Worm (Caenorhabditis elegans) whole organism, L4 larva: Measurements from ENCODE around the gene act-1.

Source experiments
- F26F4.8 ChIP-seq: fragments of 200-800 bp; sonication (Bioruptor generic); conservative IDR thresholded peaks from 2 replicates; pipeline ENCODE4 v1.3.6; 2022; ENCODE audit warnings: missing genetic modification characterization, missing compliant biosample characterization
- R02D3.7 ChIP-seq: fragments of 150-350 bp; sonication (generic microtip); optimal IDR thresholded peaks from 3 replicates; lab custom pipeline; 2014; ENCODE audit warnings: missing biosample characterization, missing genetic modification characterization
- Y48G9A.11 ChIP-seq: fragments of 200-800 bp; sonication (Bioruptor generic); IDR thresholded peaks from 2 replicates; pipeline ENCODE4 v1.3.6; 2022; ENCODE audit warnings: missing genetic modification reagents, missing genetic modification characterization, missing compliant biosample characterization
- Y5F2A.4 ChIP-seq: fragments of 200-800 bp; sonication (Bioruptor generic); optimal IDR thresholded peaks from 2 replicates; lab custom pipeline; 2018; ENCODE audit warnings: mild to moderate bottlenecking, missing genetic modification characterization, missing compliant biosample characterization
- Y75B8A.6 ChIP-seq: fragments of 200-800 bp; sonication (Bioruptor generic); IDR thresholded peaks from 2 replicates; pipeline ENCODE4 v1.3.6; 2022; ENCODE audit warnings: missing genetic modification reagents, missing genetic modification characterization, missing compliant biosample characterization
- ZK546.5 ChIP-seq, 2 experiments: sonication (generic microtip); optimal IDR thresholded peaks; 2 replicates each; lab custom pipeline; 2017; ENCODE audit warnings: missing biosample characterization in 2 of 2, missing genetic modification characterization in 2 of 2
- aha-1 ChIP-seq: fragments of 150-350 bp; peaks from one replicate; lab custom pipeline; 2014; ENCODE audit warnings: missing biosample characterization, missing genetic modification characterization
- ceh-28 ChIP-seq: fragments of 150-350 bp; optimal IDR thresholded peaks from 2 replicates; lab custom pipeline; 2014; ENCODE audit warnings: missing biosample characterization, missing genetic modification reagents, missing genetic modification characterization
- ceh-32 ChIP-seq: sonication (generic microtip); optimal IDR thresholded peaks from 2 replicates; lab custom pipeline; 2016; ENCODE audit warnings: mild to moderate bottlenecking, missing genetic modification characterization, missing compliant biosample characterization; ENCODE audit not compliant: poor library complexity
- ceh-82 ChIP-seq: sonication (generic microtip); optimal IDR thresholded peaks from 2 replicates; lab custom pipeline; 2017; ENCODE audit warnings: missing biosample characterization, missing genetic modification characterization
- ces-1 ChIP-seq: fragments of 150-350 bp; sonication (generic microtip); optimal IDR thresholded peaks from 4 replicates; lab custom pipeline; 2014; ENCODE audit warnings: missing biosample characterization, missing genetic modification reagents, missing genetic modification characterization
- ctbp-1 ChIP-seq: fragments of 200-800 bp; sonication (Bioruptor generic); IDR thresholded peaks from 2 replicates; pipeline ENCODE4 v1.3.6; 2022; ENCODE audit warnings: missing genetic modification reagents, missing genetic modification characterization, missing compliant biosample characterization
- daf-16 ChIP-seq, 3 experiments: sonication (generic microtip); optimal IDR thresholded peaks; 2 replicates each; lab custom pipeline; 2016 to 2017; ENCODE audit warnings: missing genetic modification characterization in 3 of 3, missing genetic modification reagents in 3 of 3, mild to moderate bottlenecking in 2 of 3, missing compliant biosample characterization in 2 of 3, missing biosample characterization in 1 of 3, moderate library complexity in 1 of 3
- daf-19 ChIP-seq: fragments of 200-800 bp; sonication (Bioruptor generic); conservative IDR thresholded peaks from 2 replicates; pipeline ENCODE4 v1.3.6; 2022; ENCODE audit warnings: missing genetic modification characterization, missing compliant biosample characterization
- daf-8 ChIP-seq: fragments of 200-800 bp; sonication (Bioruptor generic); IDR thresholded peaks from 2 replicates; pipeline ENCODE4 v1.3.6; 2022; ENCODE audit warnings: missing genetic modification characterization, missing compliant biosample characterization
- dmd-8 ChIP-seq: fragments of 200-800 bp; sonication (Bioruptor generic); IDR thresholded peaks from 2 replicates; pipeline ENCODE4 v1.3.6; 2022; ENCODE audit warnings: missing genetic modification characterization, missing compliant biosample characterization
- dpl-1 ChIP-seq: fragments of 150-350 bp; optimal IDR thresholded peaks from 2 replicates; lab custom pipeline; 2014; ENCODE audit warnings: missing biosample characterization, missing genetic modification reagents, missing genetic modification characterization
- duxl-1 ChIP-seq: sonication (generic microtip); optimal IDR thresholded peaks from 2 replicates; lab custom pipeline; 2016; ENCODE audit warnings: mild to moderate bottlenecking, missing genetic modification characterization, moderate library complexity, missing compliant biosample characterization; ENCODE audit not compliant: poor library complexity
- egl-43 ChIP-seq: fragments of 200-800 bp; sonication (Bioruptor generic); IDR thresholded peaks from 2 replicates; pipeline ENCODE4 v1.3.6; 2022; ENCODE audit warnings: missing genetic modification reagents, missing genetic modification characterization, missing compliant biosample characterization
- fkh-10 ChIP-seq: fragments of 150-350 bp; optimal IDR thresholded peaks from 2 replicates; lab custom pipeline; 2014; ENCODE audit warnings: missing biosample characterization, missing genetic modification reagents, missing genetic modification characterization
- fos-1 ChIP-seq: fragments of 150-350 bp; optimal IDR thresholded peaks from 2 replicates; lab custom pipeline; 2014; ENCODE audit warnings: missing biosample characterization, missing genetic modification characterization
- lim-7 ChIP-seq: fragments of 200-800 bp; sonication (Bioruptor generic); IDR thresholded peaks from 2 replicates; pipeline ENCODE4 v1.3.6; 2022; ENCODE audit warnings: missing genetic modification characterization, missing compliant biosample characterization
- lin-1 ChIP-seq: fragments of 200-800 bp; sonication (Bioruptor generic); IDR thresholded peaks from 2 replicates; pipeline ENCODE4 v1.3.6; 2022; ENCODE audit warnings: missing genetic modification reagents, missing genetic modification characterization, missing compliant biosample characterization
- lin-15B ChIP-seq: fragments of 150-350 bp; sonication (generic microtip); optimal IDR thresholded peaks from 3 replicates; lab custom pipeline; 2014; ENCODE audit warnings: missing biosample characterization, missing genetic modification characterization
- lin-38 ChIP-seq: fragments of 200-800 bp; sonication (Bioruptor generic); IDR thresholded peaks from 2 replicates; pipeline ENCODE4 v1.3.6; 2022; ENCODE audit warnings: missing genetic modification reagents, missing genetic modification characterization, missing compliant biosample characterization
- lin-39 ChIP-seq: fragments of 150-350 bp; optimal IDR thresholded peaks from 2 replicates; lab custom pipeline; 2014; ENCODE audit warnings: missing biosample characterization, missing genetic modification reagents, missing genetic modification characterization
- lir-3 ChIP-seq: sonication (generic microtip); optimal IDR thresholded peaks from 2 replicates; lab custom pipeline; 2016; ENCODE audit warnings: mild to moderate bottlenecking, missing genetic modification characterization, missing compliant biosample characterization
- madf-9 ChIP-seq: fragments of 200-800 bp; sonication (Bioruptor generic); conservative IDR thresholded peaks from 2 replicates; pipeline ENCODE4 v1.3.6; 2022; ENCODE audit warnings: missing genetic modification reagents, missing genetic modification characterization, missing compliant biosample characterization
- mdl-1 ChIP-seq, 2 experiments: fragments of 150-350 bp in 1 of 2; sonication (generic microtip) in 1 of 2; optimal IDR thresholded peaks; 2 replicates each; lab custom pipeline; 2014 to 2017; ENCODE audit warnings: missing biosample characterization in 2 of 2, missing genetic modification characterization in 2 of 2
- mdt-29 ChIP-seq: fragments of 200-800 bp; sonication (Bioruptor generic); IDR thresholded peaks from 2 replicates; pipeline ENCODE4 v1.3.6; 2022; ENCODE audit warnings: missing genetic modification reagents, missing genetic modification characterization, missing compliant biosample characterization
- mes-2 ChIP-seq: sonication (generic microtip); optimal IDR thresholded peaks from 2 replicates; lab custom pipeline; 2016; ENCODE audit warnings: missing genotype, mild to moderate bottlenecking, missing genetic modification characterization, missing compliant biosample characterization; ENCODE audit not compliant: poor library complexity, severe bottlenecking
- mxl-2 ChIP-seq: fragments of 200-800 bp; sonication (Bioruptor generic); conservative IDR thresholded peaks from 2 replicates; pipeline ENCODE4 v1.3.6; 2022; ENCODE audit warnings: missing genetic modification reagents, missing genetic modification characterization, missing compliant biosample characterization
- nhr-102 ChIP-seq: sonication (generic microtip); optimal IDR thresholded peaks from 2 replicates; lab custom pipeline; 2016; ENCODE audit warnings: mild to moderate bottlenecking, missing genetic modification characterization, moderate library complexity, missing compliant biosample characterization
- nhr-11 ChIP-seq: fragments of 150-350 bp; optimal IDR thresholded peaks from 2 replicates; lab custom pipeline; 2014; ENCODE audit warnings: missing biosample characterization, missing genetic modification characterization
- nhr-237 ChIP-seq: sonication (generic microtip); optimal IDR thresholded peaks from 2 replicates; lab custom pipeline; 2017; ENCODE audit warnings: missing biosample characterization, missing genetic modification characterization
- nhr-42 ChIP-seq: fragments of 200-800 bp; sonication (Bioruptor generic); IDR thresholded peaks from 2 replicates; pipeline ENCODE4 v1.3.6; 2022; ENCODE audit warnings: missing genetic modification characterization, missing compliant biosample characterization
- nhr-48 ChIP-seq: sonication (generic microtip); optimal IDR thresholded peaks from 2 replicates; lab custom pipeline; 2016; ENCODE audit warnings: mild to moderate bottlenecking, missing genetic modification characterization, missing compliant biosample characterization
- nhr-77 ChIP-seq: fragments of 150-350 bp; optimal IDR thresholded peaks from 2 replicates; lab custom pipeline; 2014; ENCODE audit warnings: missing biosample characterization, missing genetic modification characterization
- pqm-1 ChIP-seq: sonication (generic microtip); optimal IDR thresholded peaks from 2 replicates; lab custom pipeline; 2017; ENCODE audit warnings: missing biosample characterization, missing genetic modification characterization
- skn-1 ChIP-seq: fragments of 150-350 bp; optimal IDR thresholded peaks from 2 replicates; lab custom pipeline; 2014; ENCODE audit warnings: missing biosample characterization, missing genetic modification characterization
- spr-3 ChIP-seq: fragments of 200-800 bp; sonication (Bioruptor generic); optimal IDR thresholded peaks from 2 replicates; lab custom pipeline; 2018; ENCODE audit warnings: mild to moderate bottlenecking, missing genetic modification characterization, missing compliant biosample characterization
- tag-97 ChIP-seq: fragments of 200-800 bp; sonication (Bioruptor generic); IDR thresholded peaks from 2 replicates; pipeline ENCODE4 v1.3.6; 2022; ENCODE audit warnings: missing genetic modification characterization, missing compliant biosample characterization
- unc-130 ChIP-seq: sonication (generic microtip); optimal IDR thresholded peaks from 2 replicates; lab custom pipeline; 2016; ENCODE audit warnings: missing genetic modification reagents, missing genetic modification characterization, missing compliant biosample characterization
- unc-39 ChIP-seq: sonication (generic microtip); optimal IDR thresholded peaks from 2 replicates; lab custom pipeline; 2017; ENCODE audit warnings: missing biosample characterization, missing genetic modification characterization
- unc-62 ChIP-seq, 3 experiments: fragments of 150-350 bp in 1 of 3; sonication (generic microtip); optimal IDR thresholded peaks in 2 of 3; peaks in 1 of 3; 1 replicate in 1 of 3; 2 replicates in 2 of 3; lab custom pipeline; 2014 to 2017; ENCODE audit warnings: missing biosample characterization in 3 of 3, missing genetic modification characterization in 3 of 3, missing genetic modification reagents in 3 of 3, missing genotype in 1 of 3
- vab-7 ChIP-seq: fragments of 200-800 bp; sonication (Bioruptor generic); IDR thresholded peaks from 2 replicates; pipeline ENCODE4 v1.3.6; 2022; ENCODE audit warnings: missing genetic modification reagents, missing genetic modification characterization, missing compliant biosample characterization
- zag-1 ChIP-seq: fragments of 150-350 bp; optimal IDR thresholded peaks from 2 replicates; lab custom pipeline; 2014; ENCODE audit warnings: missing biosample characterization, missing genetic modification characterization
- zfp-2 ChIP-seq: sonication (generic microtip); optimal IDR thresholded peaks from 2 replicates; lab custom pipeline; 2016; ENCODE audit warnings: mild to moderate bottlenecking, missing genetic modification characterization, missing compliant biosample characterization
- zfp-3 ChIP-seq: fragments of 200-800 bp; sonication (Bioruptor generic); conservative IDR thresholded peaks from 2 replicates; pipeline ENCODE4 v1.3.6; 2022; ENCODE audit warnings: missing genetic modification reagents, missing genetic modification characterization, missing compliant biosample characterization
- zip-11 ChIP-seq: fragments of 200-800 bp; sonication (Bioruptor generic); IDR thresholded peaks from 2 replicates; pipeline ENCODE4 v1.3.6; 2022; ENCODE audit warnings: missing genetic modification characterization, missing compliant biosample characterization
- zip-2 ChIP-seq: fragments of 150-350 bp; optimal IDR thresholded peaks from 2 replicates; lab custom pipeline; 2014; ENCODE audit warnings: missing biosample characterization, missing genetic modification characterization
- ztf-11 ChIP-seq: fragments of 150-350 bp; optimal IDR thresholded peaks from 2 replicates; lab custom pipeline; 2014; ENCODE audit warnings: missing biosample characterization, missing genetic modification characterization

act-1 gene

DNA sequence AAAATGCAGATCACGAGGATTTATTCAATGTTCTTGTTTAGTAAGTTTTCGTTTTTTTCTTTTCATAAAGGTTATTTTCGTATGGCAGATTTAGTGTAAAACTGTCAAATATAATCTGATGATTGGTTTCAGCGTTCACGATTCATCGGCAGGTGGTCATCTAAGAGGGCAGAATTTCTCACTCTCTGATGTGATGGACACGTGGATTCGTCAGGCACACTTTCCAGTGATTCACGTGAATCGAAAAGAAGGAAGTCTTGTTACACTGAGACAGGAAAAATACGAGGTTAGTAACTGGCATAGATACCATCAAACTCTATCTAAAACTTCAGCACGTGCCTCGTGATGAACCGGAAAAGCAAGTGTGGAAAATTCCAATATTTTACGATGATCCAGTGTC, 13.8 kb downstream of the act-1 start (continued):
- TF ChIP-seq Y75B8A.6 (GFP tag; lab: Robert Waterston, UW) (no peak), zfp-3 (GFP tag; lab: Robert Waterston, UW) (no peak), fos-1 (no peak), zag-1 (tag; lab: Kevin White, UChicago) (no peak), fkh-10 (no peak), dpl-1 (GFP tag; lab: Kevin White, UChicago) (no peak), mdl-1 (tag; optimal IDR thresholded peaks at IDR 0.05; lab: Kevin White, UChicago) (peak in 1 of 2 experiments; percentile 26), spr-3 (GFP tag; lab: Kevin White, UChicago) (no peak), lin-38 (GFP tag; lab: Robert Waterston, UW) (no peak), nhr-102 (tag; lab: Kevin White, UChicago) (no peak), lin-1 (GFP tag; lab: Robert Waterston, UW) (no peak), zip-2 (tag; lab: Kevin White, UChicago) (no peak), egl-43 (GFP tag; lab: Robert Waterston, UW) (no peak), zip-11 (GFP tag; lab: Robert Waterston, UW) (no peak), aha-1 (tag; lab: Kevin White, UChicago) (no peak), tag-97 (GFP tag; lab: Robert Waterston, UW) (no peak), ceh-32 (tag; lab: Kevin White, UChicago) (no peak), unc-130 (GFP tag; lab: Kevin White, UChicago) (no peak), nhr-77 (tag; lab: Kevin White, UChicago) (no peak), ces-1 (GFP tag; lab: Kevin White, UChicago) (no peak), lin-39 (tag; lab: Kevin White, UChicago) (no peak), unc-62 (GFP tag; optimal IDR thresholded peaks at IDR 0.05 in 1 of 2; lab: Kevin White, UChicago) (peak in 1 of 2 experiments; percentile 73), unc-62 (tag; optimal IDR thresholded peaks at IDR 0.05; lab: Kevin White, UChicago) (no peak), nhr-48 (tag; lab: Kevin White, UChicago) (peak; percentile 70), daf-19 (GFP tag; lab: Robert Waterston, UW) (no peak), lin-15B (tag; lab: Kevin White, UChicago) (no peak), lir-3 (no peak), daf-16 (GFP tag; optimal IDR thresholded peaks at IDR 0.05; lab: Kevin White, UChicago) (no peak), daf-16 (tag; optimal IDR thresholded peaks at IDR 0.05; lab: Kevin White, UChicago) (no peak), ztf-11 (no peak), dmd-8 (no peak), ZK546.5 (tag; optimal IDR thresholded peaks at IDR 0.05; lab: Kevin White, UChicago) (no peak), ctbp-1 (GFP tag; lab: Robert Waterston, UW) (no peak), ceh-28 (tag; lab: Kevin White, UChicago) (no peak), Y5F2A.4 (GFP tag; lab: Kevin White, UChicago) (no peak), unc-39 (no peak), F26F4.8 (GFP tag; lab: Robert Waterston, UW) (no peak), nhr-11 (tag; lab: Kevin White, UChicago) (no peak), madf-9 (GFP tag; lab: Robert Waterston, UW) (no peak), pqm-1 (tag; lab: Kevin White, UChicago) (no peak), nhr-42 (GFP tag; lab: Robert Waterston, UW) (no peak), R02D3.7 (tag; lab: Kevin White, UChicago) (no peak), ceh-82 (tag; lab: Kevin White, UChicago) (no peak), lim-7 (GFP tag; lab: Robert Waterston, UW) (no peak), skn-1 (tag; lab: Kevin White, UChicago) (no peak), zfp-2 (tag; lab: Kevin White, UChicago) (no peak), daf-8 (GFP tag; lab: Robert Waterston, UW) (no peak), mdt-29 (GFP tag; lab: Robert Waterston, UW) (no peak), duxl-1 (no peak), Y48G9A.11 (GFP tag; lab: Robert Waterston, UW) (no peak), nhr-237 (tag; lab: Kevin White, UChicago) (no peak), mxl-2 (GFP tag; lab: Robert Waterston, UW) (peak; percentile 83), vab-7 (GFP tag; lab: Robert Waterston, UW) (no peak), mes-2 (tag; lab: Kevin White, UChicago) (no peak)
